Fruit fly (Drosophila melanogaster) whole organism, embryonic: ENCODE results near the gene natalisin.

ENCODE experiments used
- CG1024 ChIP-seq: fragments of 200-800 bp; sonication (Bioruptor generic); IDR thresholded peaks from 2 replicates; pipeline ENCODE4 v1.3.6; 2022; ENCODE audit warnings: missing biosample characterization, missing genetic modification characterization
- CG10565 ChIP-seq: fragments of 200-800 bp; sonication (Bioruptor generic); optimal IDR thresholded peaks from 3 replicates; lab custom pipeline; 2016; ENCODE audit warnings: missing biosample characterization, mild to moderate bottlenecking, missing genetic modification characterization
- CG12155 ChIP-seq: fragments of 200-800 bp; sonication (Bioruptor generic); optimal IDR thresholded peaks from 3 replicates; lab custom pipeline; 2016; ENCODE audit warnings: missing biosample characterization, missing genetic modification characterization
- CG14710 ChIP-seq: fragments of 200-800 bp; sonication (Bioruptor generic); optimal IDR thresholded peaks from 3 replicates; lab custom pipeline; 2019; ENCODE audit warnings: missing biosample characterization, mild to moderate bottlenecking, missing genetic modification characterization, moderate library complexity
- CG1602 ChIP-seq: fragments of 200-800 bp; sonication (Bioruptor generic); optimal IDR thresholded peaks from 3 replicates; lab custom pipeline; 2016; ENCODE audit warnings: missing biosample characterization, missing genetic modification characterization
- CG18262 ChIP-seq: fragments of 200-800 bp; optimal IDR thresholded peaks from 3 replicates; lab custom pipeline; 2019; ENCODE audit warnings: missing biosample characterization, mild to moderate bottlenecking, missing genetic modification characterization, moderate library complexity
- CG2116 ChIP-seq: fragments of 200-800 bp; sonication (Bioruptor generic); optimal IDR thresholded peaks from 3 replicates; lab custom pipeline; 2018; ENCODE audit warnings: missing biosample characterization, mild to moderate bottlenecking, missing genetic modification characterization
- CG2120 ChIP-seq: fragments of 200-800 bp; sonication (Bioruptor generic); optimal IDR thresholded peaks from 3 replicates; lab custom pipeline; 2016; ENCODE audit warnings: missing biosample characterization, missing genetic modification characterization
- CG2199 ChIP-seq: fragments of 200-800 bp; sonication (Bioruptor generic); IDR thresholded peaks from 3 replicates; pipeline ENCODE4 v1.3.6; 2022; ENCODE audit warnings: missing biosample characterization, missing genetic modification characterization
- CG30020 ChIP-seq: fragments of 200-800 bp; optimal IDR thresholded peaks from 2 replicates; lab custom pipeline; 2019; ENCODE audit warnings: missing biosample characterization, mild to moderate bottlenecking, missing genetic modification characterization, moderate library complexity
- CG3838 ChIP-seq: fragments of 200-800 bp; sonication (Bioruptor generic); optimal IDR thresholded peaks from 3 replicates; lab custom pipeline; 2016; ENCODE audit warnings: missing biosample characterization, missing genetic modification characterization
- CG4360 ChIP-seq: fragments of 200-800 bp; sonication (Bioruptor generic); IDR thresholded peaks from 2 replicates; pipeline ENCODE4 v1.3.6; 2022; ENCODE audit warnings: missing biosample characterization, missing genetic modification characterization
- CG4707 ChIP-seq: fragments of 200-800 bp; sonication (Bioruptor generic); optimal IDR thresholded peaks from 2 replicates; lab custom pipeline; 2018; ENCODE audit warnings: missing biosample characterization, mild to moderate bottlenecking, missing genetic modification characterization, moderate library complexity
- CG7745 ChIP-seq: fragments of 200-800 bp; sonication (Bioruptor generic); optimal IDR thresholded peaks from 2 replicates; lab custom pipeline; 2018; ENCODE audit warnings: missing biosample characterization, mild to moderate bottlenecking, missing genetic modification characterization, moderate library complexity
- CG8281 ChIP-seq: fragments of 200-800 bp; sonication (Bioruptor generic); optimal IDR thresholded peaks from 2 replicates; lab custom pipeline; 2018; ENCODE audit warnings: missing biosample characterization, mild to moderate bottlenecking, missing genetic modification characterization, moderate library complexity
- CG8478 ChIP-seq: fragments of >200 bp; optimal IDR thresholded peaks from 2 replicates; lab custom pipeline; 2018
- CG8924 ChIP-seq: fragments of 200-800 bp; optimal IDR thresholded peaks from 3 replicates; lab custom pipeline; 2019; ENCODE audit warnings: missing biosample characterization, mild to moderate bottlenecking, missing genetic modification characterization, moderate library complexity
- Dip2 ChIP-seq: fragments of 200-800 bp; sonication (Bioruptor generic); IDR thresholded peaks from 2 replicates; pipeline ENCODE4 v1.3.6; 2022; ENCODE audit warnings: missing biosample characterization, missing genetic modification characterization
- Dip3 ChIP-seq: fragments of 200-800 bp; sonication (Bioruptor generic); optimal IDR thresholded peaks from 3 replicates; lab custom pipeline; 2016; ENCODE audit warnings: missing biosample characterization, missing genetic modification characterization
- Doc3 ChIP-seq: fragments of 200-800 bp; sonication (Bioruptor generic); IDR thresholded peaks from 3 replicates; pipeline ENCODE4 v1.3.6; 2022; ENCODE audit warnings: missing biosample characterization, missing genetic modification characterization; ENCODE audit not compliant: partially characterized antibody
- Drgx ChIP-seq: fragments of 200-800 bp; sonication (Bioruptor generic); IDR thresholded peaks from 2 replicates; pipeline ENCODE4 v1.3.6; 2022; ENCODE audit warnings: missing biosample characterization, missing genetic modification characterization
- Elba2 ChIP-seq: fragments of 200-800 bp; sonication (Bioruptor generic); optimal IDR thresholded peaks from 3 replicates; lab custom pipeline; 2016; ENCODE audit warnings: missing biosample characterization, missing genetic modification characterization
- Ets65A ChIP-seq: fragments of 200-800 bp; sonication (Bioruptor generic); peaks from one replicate; lab custom pipeline; 2016; ENCODE audit warnings: missing biosample characterization, missing genetic modification characterization
- HHEX ChIP-seq: fragments of 200-800 bp; sonication (Bioruptor generic); optimal IDR thresholded peaks from 3 replicates; lab custom pipeline; 2017; ENCODE audit warnings: missing biosample characterization, mild to moderate bottlenecking, missing genetic modification characterization, missing genetic modification reagents
- Sry-β ChIP-seq: fragments of 200-800 bp; sonication (Bioruptor generic); optimal IDR thresholded peaks from 2 replicates; lab custom pipeline; 2018; ENCODE audit warnings: missing biosample characterization, mild to moderate bottlenecking, missing genetic modification characterization, moderate library complexity
- Ssrp ChIP-seq: fragments of 200-800 bp; sonication (Bioruptor generic); optimal IDR thresholded peaks from 2 replicates; lab custom pipeline; 2018; ENCODE audit warnings: missing biosample characterization, mild to moderate bottlenecking, missing genetic modification characterization, moderate library complexity
- Xbp1 ChIP-seq: fragments of 200-800 bp; sonication (Bioruptor generic); optimal IDR thresholded peaks from 3 replicates; lab custom pipeline; 2016; ENCODE audit warnings: missing biosample characterization, mild to moderate bottlenecking, missing genetic modification characterization
- bcd ChIP-seq: fragments of 200-800 bp; sonication (Bioruptor generic); optimal IDR thresholded peaks from 2 replicates; lab custom pipeline; 2017; ENCODE audit warnings: missing biosample characterization, mild to moderate bottlenecking, missing genetic modification characterization
- bowl ChIP-seq: fragments of 200-800 bp; sonication (Bioruptor generic); IDR thresholded peaks from 2 replicates; pipeline ENCODE4 v1.3.6; 2022; ENCODE audit warnings: missing biosample characterization, missing genetic modification characterization
- chn ChIP-seq: fragments of 200-800 bp; sonication (Bioruptor generic); optimal IDR thresholded peaks from 2 replicates; lab custom pipeline; 2016; ENCODE audit warnings: missing biosample characterization, missing genetic modification characterization
- dmrt11E ChIP-seq: fragments of 200-800 bp; sonication (Bioruptor generic); optimal IDR thresholded peaks from 3 replicates; lab custom pipeline; 2018; ENCODE audit warnings: missing biosample characterization, mild to moderate bottlenecking, missing genetic modification characterization, moderate library complexity
- dmrt99B ChIP-seq: fragments of 200-800 bp; sonication (Bioruptor generic); optimal IDR thresholded peaks from 2 replicates; lab custom pipeline; 2018; ENCODE audit warnings: missing biosample characterization, mild to moderate bottlenecking, missing genetic modification characterization, moderate library complexity
- exex ChIP-seq: fragments of 200-800 bp; sonication (Bioruptor generic); optimal IDR thresholded peaks from 4 replicates; lab custom pipeline; 2018; ENCODE audit warnings: missing biosample characterization, mild to moderate bottlenecking, missing genetic modification characterization, moderate library complexity
- jumu ChIP-seq: fragments of 200-800 bp; sonication (Bioruptor generic); optimal IDR thresholded peaks from 3 replicates; lab custom pipeline; 2016; ENCODE audit warnings: missing biosample characterization, missing genetic modification characterization
- kni ChIP-seq: fragments of 200-800 bp; sonication (Bioruptor generic); optimal IDR thresholded peaks from 3 replicates; lab custom pipeline; 2017; ENCODE audit warnings: mild to moderate bottlenecking, missing biosample characterization, missing genetic modification reagents, missing genetic modification characterization
- lola ChIP-seq, 3 experiments: fragments of >200 bp in 2 of 3; fragments of 200-800 bp in 1 of 3; sonication (Bioruptor generic) in 1 of 3; optimal IDR thresholded peaks; 2 replicates each; lab custom pipeline; 2017 to 2019; ENCODE audit warnings: missing biosample characterization in 3 of 3, missing genetic modification characterization in 3 of 3, mild to moderate bottlenecking in 1 of 3, moderate library complexity in 1 of 3
- mirr ChIP-seq: fragments of 200-800 bp; sonication (Bioruptor generic); optimal IDR thresholded peaks from 3 replicates; lab custom pipeline; 2018; ENCODE audit warnings: missing biosample characterization, mild to moderate bottlenecking, missing genetic modification characterization
- nerfin-1 ChIP-seq: fragments of 200-800 bp; sonication (Bioruptor generic); optimal IDR thresholded peaks from 3 replicates; lab custom pipeline; 2019; ENCODE audit warnings: missing biosample characterization, mild to moderate bottlenecking, missing genetic modification characterization, moderate library complexity
- nmo ChIP-seq: fragments of 200-800 bp; sonication (Bioruptor generic); optimal IDR thresholded peaks from 2 replicates; lab custom pipeline; 2018; ENCODE audit warnings: missing biosample characterization, mild to moderate bottlenecking, missing genetic modification characterization, moderate library complexity
- pho ChIP-seq: fragments of 200-800 bp; sonication (Bioruptor generic); optimal IDR thresholded peaks from 2 replicates; lab custom pipeline; 2016; ENCODE audit warnings: missing biosample characterization, missing genetic modification characterization
- pros ChIP-seq: fragments of 200-800 bp; sonication (Bioruptor generic); optimal IDR thresholded peaks from 3 replicates; lab custom pipeline; 2019; ENCODE audit warnings: missing biosample characterization, mild to moderate bottlenecking, missing genetic modification characterization, moderate library complexity
- scrt ChIP-seq: fragments of 200-800 bp; sonication (Bioruptor generic); optimal IDR thresholded peaks from 2 replicates; lab custom pipeline; 2018; ENCODE audit warnings: missing biosample characterization, mild to moderate bottlenecking, missing genetic modification characterization, moderate library complexity
- sim ChIP-seq: fragments of 200-800 bp; sonication (Bioruptor generic); IDR thresholded peaks from 2 replicates; pipeline ENCODE4 v1.3.6; 2022; ENCODE audit warnings: missing biosample characterization, missing genetic modification characterization
- sisA ChIP-seq: fragments of 200-800 bp; sonication (Bioruptor generic); IDR thresholded peaks from 2 replicates; pipeline ENCODE4 v1.3.6; 2022; ENCODE audit warnings: missing biosample characterization, missing genetic modification characterization
- sna ChIP-seq: fragments of 200-800 bp; sonication (Bioruptor generic); IDR thresholded peaks from 2 replicates; pipeline ENCODE4 v1.3.6; 2022; ENCODE audit warnings: missing biosample characterization, missing genetic modification characterization; ENCODE audit not compliant: partially characterized antibody
- usp ChIP-seq: fragments of >200 bp; optimal IDR thresholded peaks from 2 replicates; lab custom pipeline; 2017; ENCODE audit warnings: missing biosample characterization, missing genetic modification characterization
- z ChIP-seq: fragments of 200-800 bp; sonication (Bioruptor generic); IDR thresholded peaks from 3 replicates; pipeline ENCODE4 v1.3.6; 2022; ENCODE audit warnings: missing biosample characterization, missing genetic modification characterization
- zen ChIP-seq: fragments of 200-800 bp; sonication (Bioruptor generic); optimal IDR thresholded peaks from 3 replicates; lab custom pipeline; 2018; ENCODE audit warnings: missing biosample characterization, mild to moderate bottlenecking, missing genetic modification characterization, moderate library complexity

natalisin gene

dm6 chr3R:14468652-14469289 lies 50.4 kb downstream of the natalisin start:
- peak; percentile 5 for TF ChIP-seq kni (GFP tag; lab: Kevin White, UChicago)
- TF ChIP-seq Ets65A, result peak; percentile 65
- TF ChIP-seq Doc3 (GFP tag; lab: Robert Waterston, UW), result no peak
- no peak for TF ChIP-seq pho (GFP tag; lab: Kevin White, UChicago)
- peak; percentile 62 for TF ChIP-seq pros (GFP tag; lab: Kevin White, UChicago)
- TF ChIP-seq CG4360 (GFP tag; lab: Robert Waterston, UW), result 0 out of 2 replicates have a peak, but pooled peaks have one; percentile 22
- TF ChIP-seq Ssrp (tag; lab: Kevin White, UChicago), result no peak
- TF ChIP-seq mirr (GFP tag; lab: Kevin White, UChicago), result no peak
- peak; percentile 92 for TF ChIP-seq CG8281 (tag; lab: Kevin White, UChicago)
- TF ChIP-seq Elba2 (GFP tag; lab: Kevin White, UChicago), result no peak
- no peak for TF ChIP-seq sisA (GFP tag; lab: Robert Waterston, UW)
- 0 out of 3 replicates have a peak, but pooled peaks have one; percentile 32 for TF ChIP-seq z (GFP tag; lab: Robert Waterston, UW)
- TF ChIP-seq CG12155 (GFP tag; lab: Kevin White, UChicago), result no peak
- TF ChIP-seq bowl (GFP tag; lab: Robert Waterston, UW), result 0 out of 2 replicates have a peak, but pooled peaks have one; percentile 10
- no peak for TF ChIP-seq HHEX (GFP tag; lab: Kevin White, UChicago)
- TF ChIP-seq, all 482 proteins: peak for 7

- TF ChIP-seq CG3838 (GFP tag; lab: Kevin White, UChicago) (no peak), Dip2 (GFP tag; lab: Robert Waterston, UW) (no peak), Drgx (peak; percentile 78), CG2199 (GFP tag; lab: Robert Waterston, UW) (peak; percentile 25; the same call in 1 of the 3 replicates), dmrt11E (tag; lab: Kevin White, UChicago) (peak; percentile 86), nmo (GFP tag; lab: Kevin White, UChicago) (peak; percentile 77), bcd (GFP tag; lab: Kevin White, UChicago) (peak; percentile 53), dmrt99B (tag; lab: Kevin White, UChicago) (peak; percentile 72), zen (peak; percentile 71), CG2120 (no peak), CG8478 (lab: Kevin White, UChicago) (no peak), HHEX (GFP tag; lab: Kevin White, UChicago) (peak; percentile 23), chn (peak; percentile 39), CG1602 (GFP tag; lab: Kevin White, UChicago) (peak; percentile 16), CG30020 (tag; lab: Kevin White, UChicago) (peak; percentile 13), Xbp1 (GFP tag; lab: Kevin White, UChicago) (peak; percentile 50), CG14710 (peak; percentile 79), CG1024 (GFP tag; lab: Robert Waterston, UW) (peak; percentile 44; the same call in 1 of the 2 replicates), CG2116 (GFP tag; lab: Kevin White, UChicago) (no peak), sna (no peak), Dip3 (GFP tag; lab: Kevin White, UChicago) (no peak), CG4707 (GFP tag; lab: Kevin White, UChicago) (peak; percentile 35), exex (tag; lab: Kevin White, UChicago) (no peak), CG7745 (tag; lab: Kevin White, UChicago) (no peak), lola (GFP tag; optimal IDR thresholded peaks at IDR 0.05; lab: Kevin White, UChicago) (peak in 1 of 3 experiments; percentile 84), CG8924 (tag; lab: Kevin White, UChicago) (peak; percentile 74), Sry-β (GFP tag; lab: Kevin White, UChicago) (no peak), scrt (GFP tag; lab: Kevin White, UChicago) (no peak), CG8281 (tag; lab: Kevin White, UChicago) (peak; percentile 16), nerfin-1 (tag; lab: Kevin White, UChicago) (peak; percentile 43), usp (GFP tag; lab: Kevin White, UChicago) (no peak), sim (peak; percentile 27; the same call in 1 of the 2 replicates), CG18262 (tag; lab: Kevin White, UChicago) (peak; percentile 81), jumu (GFP tag; lab: Kevin White, UChicago) (no peak), CG10565 (no peak)
Measured at dm6 chr3R:14469724-14470123, 51.3 kb downstream of the natalisin start.
